Worm (Caenorhabditis elegans): ENCODE data around the gene elof-1.

Gene elof-1

DNA sequence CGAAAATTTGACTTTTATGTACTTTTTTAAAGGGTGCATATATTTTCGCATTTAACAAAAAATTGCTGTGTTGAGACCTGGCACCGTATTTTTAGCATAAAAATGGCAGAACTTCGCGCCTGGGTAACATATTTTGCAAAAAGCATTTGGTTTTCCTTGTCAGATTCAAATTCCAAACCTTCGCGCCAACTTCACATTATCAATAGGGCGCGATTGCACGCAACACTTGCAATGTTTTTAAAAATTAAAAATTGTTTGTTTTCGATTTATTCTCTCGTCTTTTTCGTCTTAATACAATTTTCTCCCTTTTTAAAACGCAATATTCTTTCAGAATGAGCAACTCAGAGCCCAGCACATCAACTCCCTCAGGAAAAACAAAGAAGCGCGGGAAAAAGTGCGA is 34.1 kb downstream of the elof-1 start, which contains the start of gene mes-2 (continued):
- TF ChIP-seq odd-2 (tag; optimal IDR thresholded peaks at IDR 0.05): no peak
- TF ChIP-seq nhr-11 (tag; optimal IDR thresholded peaks at IDR 0.05): no peak
- TF ChIP-seq npax-4 (tag; optimal IDR thresholded peaks at IDR 0.05): no peak
- TF ChIP-seq sox-4 (tag; optimal IDR thresholded peaks at IDR 0.05): no peak
- no peak for TF ChIP-seq ceh-24 (tag; optimal IDR thresholded peaks at IDR 0.05)
- no peak for TF ChIP-seq K09A11.1 (tag; optimal IDR thresholded peaks at IDR 0.05; ENCODE audit: insufficient read depth)
- TF ChIP-seq ttx-3 (tag; optimal IDR thresholded peaks at IDR 0.05): no peak
- no peak for TF ChIP-seq ceh-6 (GFP tag; optimal IDR thresholded peaks at IDR 0.05)
- no peak for TF ChIP-seq ahr-1 (tag; optimal IDR thresholded peaks at IDR 0.05)
- TF ChIP-seq pat-9 (tag; optimal IDR thresholded peaks at IDR 0.05): no peak
- no peak for TF ChIP-seq nhr-232 (tag; optimal IDR thresholded peaks at IDR 0.05)
- TF ChIP-seq ceh-14 (tag; optimal IDR thresholded peaks at IDR 0.05): no peak
- no peak for TF ChIP-seq zip-5 (tag; optimal IDR thresholded peaks at IDR 0.05)
- no peak for TF ChIP-seq fax-1 (tag; optimal IDR thresholded peaks at IDR 0.05)
- TF ChIP-seq elt-4 (tag; optimal IDR thresholded peaks at IDR 0.05): no peak
- no peak for TF ChIP-seq ceh-9 (tag; optimal IDR thresholded peaks at IDR 0.05)
- TF ChIP-seq unc-42 (tag; optimal IDR thresholded peaks at IDR 0.05): peak; percentile 47
- no peak for TF ChIP-seq K02D7.2 (tag; optimal IDR thresholded peaks at IDR 0.05)
- no peak for TF ChIP-seq madf-2 (tag; optimal IDR thresholded peaks at IDR 0.05)
- no peak for TF ChIP-seq pros-1 (tag; optimal IDR thresholded peaks at IDR 0.05)
- no peak for TF ChIP-seq fkh-6 (tag; optimal IDR thresholded peaks at IDR 0.05)
- TF ChIP-seq tbx-7 (tag; optimal IDR thresholded peaks at IDR 0.05): no peak
- TF ChIP-seq sdc-2 (tag; optimal IDR thresholded peaks at IDR 0.05): no peak
- TF ChIP-seq hlh-30 (tag; optimal IDR thresholded peaks at IDR 0.05; ENCODE audit: insufficient read depth): no peak
- TF ChIP-seq pha-4 (tag; optimal IDR thresholded peaks at IDR 0.05): no peak
- TF ChIP-seq tbx-2 (tag; optimal IDR thresholded peaks at IDR 0.05): peak; percentile 27
- TF ChIP-seq hlh-8 (tag; optimal IDR thresholded peaks at IDR 0.05): no peak
- no peak for TF ChIP-seq unc-86 (tag; optimal IDR thresholded peaks at IDR 0.05)
- TF ChIP-seq che-1 (tag; optimal IDR thresholded peaks at IDR 0.05): peak; percentile 0
- TF ChIP-seq ceh-34 (tag; optimal IDR thresholded peaks at IDR 0.05): no peak

ce11 chrII:14388213-14388612 is 38.7 kb downstream of the elof-1 start, which contains the start of gene F26H11.8:
F26H11.8 (plus strand) TSS chrII:14388513.
- TF ChIP-seq hlh-13 (GFP tag; optimal IDR thresholded peaks at IDR 0.05) (no peak), tbx-2 (tag; optimal IDR thresholded peaks at IDR 0.05) (no peak), hlh-30 (tag; optimal IDR thresholded peaks at IDR 0.05; ENCODE audit: insufficient read depth) (no peak), ceh-22 (tag; optimal IDR thresholded peaks at IDR 0.05) (no peak), T23F11.4 (GFP tag; optimal IDR thresholded peaks at IDR 0.05) (no peak), ttx-3 (tag; optimal IDR thresholded peaks at IDR 0.05) (no peak), odd-2 (tag; optimal IDR thresholded peaks at IDR 0.05) (no peak), syd-9 (tag; optimal IDR thresholded peaks at IDR 0.05) (no peak), npax-4 (tag; optimal IDR thresholded peaks at IDR 0.05) (no peak), hlh-6 (tag; optimal IDR thresholded peaks at IDR 0.05) (no peak), ztf-16 (tag; optimal IDR thresholded peaks at IDR 0.05) (no peak), K02D7.2 (tag; optimal IDR thresholded peaks at IDR 0.05) (no peak), lim-6 (tag; optimal IDR thresholded peaks at IDR 0.05) (no peak), unc-86 (tag; optimal IDR thresholded peaks at IDR 0.05) (no peak)

- TF ChIP-seq nfya-1 (tag; optimal IDR thresholded peaks at IDR 0.05) (peak; percentile 20), unc-42 (tag; optimal IDR thresholded peaks at IDR 0.05) (peak; percentile 63), ceh-31 (tag; optimal IDR thresholded peaks at IDR 0.05) (peak; percentile 51), hlh-13 (GFP tag; optimal IDR thresholded peaks at IDR 0.05) (no peak), ceh-34 (tag; optimal IDR thresholded peaks at IDR 0.05) (peak; percentile 3), tbx-2 (tag; optimal IDR thresholded peaks at IDR 0.05) (peak; percentile 38), ceh-6 (GFP tag; optimal IDR thresholded peaks at IDR 0.05) (no peak), C08G9.2 (tag; optimal IDR thresholded peaks at IDR 0.05) (no peak), ahr-1 (tag; optimal IDR thresholded peaks at IDR 0.05) (no peak), madf-2 (tag; optimal IDR thresholded peaks at IDR 0.05) (no peak), dve-1 (tag; optimal IDR thresholded peaks at IDR 0.05) (no peak), fkh-6 (tag; optimal IDR thresholded peaks at IDR 0.05) (no peak), pha-4 (tag; optimal IDR thresholded peaks at IDR 0.05) (no peak), ceh-14 (tag; optimal IDR thresholded peaks at IDR 0.05) (no peak), elt-2 (tag; optimal IDR thresholded peaks at IDR 0.05) (peak; percentile 1), unc-86 (tag; optimal IDR thresholded peaks at IDR 0.05) (no peak), ceh-48 (tag; optimal IDR thresholded peaks at IDR 0.05) (peak; percentile 57), pros-1 (tag; optimal IDR thresholded peaks at IDR 0.05) (no peak)
Observed at ce11 chrII:14390036-14390763, 40.7 kb downstream of the elof-1 start, which contains the start of the genes kbp-3 and nurf-1. kbp-3 (minus strand) TSS chrII:14390078. nurf-1 (plus strand) TSS chrII:14390713.
